Worm (Caenorhabditis elegans) whole organism, L4 larva: ENCODE results near the gene gei-14.
"Not testable (repeated sequence)": the region's sequence is repeated elsewhere in the genome, so short reads cannot be mapped to it uniquely, and the experiment has no call there.

Experiments
- F10B5.3 ChIP-seq: sonication (generic microtip); optimal IDR thresholded peaks from 2 replicates; lab custom pipeline; 2016; ENCODE audit warnings: mild to moderate bottlenecking, missing genetic modification characterization, missing compliant biosample characterization
- F26F4.8 ChIP-seq: fragments of 200-800 bp; sonication (Bioruptor generic); conservative IDR thresholded peaks from 2 replicates; pipeline ENCODE4 v1.3.6; 2022; ENCODE audit warnings: missing genetic modification characterization, missing compliant biosample characterization
- F37D6.2 ChIP-seq: sonication (generic microtip); optimal IDR thresholded peaks from 2 replicates; lab custom pipeline; 2016; ENCODE audit warnings: mild to moderate bottlenecking, missing genetic modification characterization, missing compliant biosample characterization
- F49E8.2 ChIP-seq: sonication (generic microtip); optimal IDR thresholded peaks from 2 replicates; lab custom pipeline; 2016; ENCODE audit warnings: missing compliant biosample characterization, mild to moderate bottlenecking, missing genetic modification characterization, borderline replicate concordance
- T20F7.1 ChIP-seq: fragments of 200-800 bp; sonication (Bioruptor generic); optimal IDR thresholded peaks from 2 replicates; lab custom pipeline; 2018; ENCODE audit warnings: mild to moderate bottlenecking, missing genetic modification characterization, missing compliant biosample characterization
- ZK546.5 ChIP-seq, 2 experiments: sonication (generic microtip); optimal IDR thresholded peaks; 2 replicates each; lab custom pipeline; 2017; ENCODE audit warnings: missing biosample characterization in 2 of 2, missing genetic modification characterization in 2 of 2
- aha-1 ChIP-seq: fragments of 150-350 bp; peaks from one replicate; lab custom pipeline; 2014; ENCODE audit warnings: missing biosample characterization, missing genetic modification characterization
- ceh-32 ChIP-seq: sonication (generic microtip); optimal IDR thresholded peaks from 2 replicates; lab custom pipeline; 2016; ENCODE audit warnings: mild to moderate bottlenecking, missing genetic modification characterization, missing compliant biosample characterization; ENCODE audit not compliant: poor library complexity
- daf-16 ChIP-seq, 3 experiments: sonication (generic microtip); optimal IDR thresholded peaks; 2 replicates each; lab custom pipeline; 2016 to 2017; ENCODE audit warnings: missing genetic modification characterization in 3 of 3, missing genetic modification reagents in 3 of 3, mild to moderate bottlenecking in 2 of 3, missing compliant biosample characterization in 2 of 3, missing biosample characterization in 1 of 3, moderate library complexity in 1 of 3
- dmd-8 ChIP-seq: fragments of 200-800 bp; sonication (Bioruptor generic); IDR thresholded peaks from 2 replicates; pipeline ENCODE4 v1.3.6; 2022; ENCODE audit warnings: missing genetic modification characterization, missing compliant biosample characterization
- dpl-1 ChIP-seq: fragments of 150-350 bp; optimal IDR thresholded peaks from 2 replicates; lab custom pipeline; 2014; ENCODE audit warnings: missing biosample characterization, missing genetic modification reagents, missing genetic modification characterization
- duxl-1 ChIP-seq: sonication (generic microtip); optimal IDR thresholded peaks from 2 replicates; lab custom pipeline; 2016; ENCODE audit warnings: mild to moderate bottlenecking, missing genetic modification characterization, moderate library complexity, missing compliant biosample characterization; ENCODE audit not compliant: poor library complexity
- dve-1 ChIP-seq: sonication (generic microtip); optimal IDR thresholded peaks from 2 replicates; lab custom pipeline; 2017; ENCODE audit warnings: antibody characterized with exemption, mild to moderate bottlenecking, missing genetic modification characterization, missing compliant biosample characterization; ENCODE audit not compliant: insufficient read depth
- hlh-11 ChIP-seq: fragments of 200-800 bp; sonication (Bioruptor generic); optimal IDR thresholded peaks from 2 replicates; lab custom pipeline; 2018; ENCODE audit warnings: mild to moderate bottlenecking, missing genetic modification characterization, missing compliant biosample characterization
- hlh-30 ChIP-seq: sonication (generic microtip); optimal IDR thresholded peaks from 2 replicates; lab custom pipeline; 2017; ENCODE audit warnings: antibody characterized with exemption, mild to moderate bottlenecking, missing genetic modification characterization, missing compliant biosample characterization; ENCODE audit not compliant: insufficient read depth
- lim-7 ChIP-seq: fragments of 200-800 bp; sonication (Bioruptor generic); IDR thresholded peaks from 2 replicates; pipeline ENCODE4 v1.3.6; 2022; ENCODE audit warnings: missing genetic modification characterization, missing compliant biosample characterization
- lin-39 ChIP-seq: fragments of 150-350 bp; optimal IDR thresholded peaks from 2 replicates; lab custom pipeline; 2014; ENCODE audit warnings: missing biosample characterization, missing genetic modification reagents, missing genetic modification characterization
- lsy-2 ChIP-seq, 2 experiments: fragments of 150-350 bp in 1 of 2; sonication (generic microtip) in 1 of 2; optimal IDR thresholded peaks; 2 replicates each; lab custom pipeline; 2014 to 2017; ENCODE audit warnings: missing biosample characterization in 2 of 2, missing genetic modification characterization in 2 of 2
- mdt-29 ChIP-seq: fragments of 200-800 bp; sonication (Bioruptor generic); IDR thresholded peaks from 2 replicates; pipeline ENCODE4 v1.3.6; 2022; ENCODE audit warnings: missing genetic modification reagents, missing genetic modification characterization, missing compliant biosample characterization
- mep-1 ChIP-seq: fragments of 150-350 bp; sonication (generic microtip); optimal IDR thresholded peaks from 3 replicates; lab custom pipeline; 2014; ENCODE audit warnings: missing biosample characterization, missing genetic modification characterization
- mes-2 ChIP-seq: sonication (generic microtip); optimal IDR thresholded peaks from 2 replicates; lab custom pipeline; 2016; ENCODE audit warnings: missing genotype, mild to moderate bottlenecking, missing genetic modification characterization, missing compliant biosample characterization; ENCODE audit not compliant: poor library complexity, severe bottlenecking
- mxl-3 ChIP-seq: fragments of 200-800 bp; sonication (Bioruptor generic); optimal IDR thresholded peaks from 2 replicates; lab custom pipeline; 2018; ENCODE audit warnings: mild to moderate bottlenecking, missing genetic modification characterization, missing compliant biosample characterization
- nhr-10 ChIP-seq: fragments of 150-350 bp; optimal IDR thresholded peaks from 2 replicates; lab custom pipeline; 2014; ENCODE audit warnings: missing biosample characterization, missing genetic modification characterization
- nhr-28 ChIP-seq: fragments of 150-350 bp; optimal IDR thresholded peaks from 2 replicates; lab custom pipeline; 2014; ENCODE audit warnings: missing biosample characterization, missing genetic modification characterization
- nhr-42 ChIP-seq: fragments of 200-800 bp; sonication (Bioruptor generic); IDR thresholded peaks from 2 replicates; pipeline ENCODE4 v1.3.6; 2022; ENCODE audit warnings: missing genetic modification characterization, missing compliant biosample characterization
- php-3 ChIP-seq: fragments of 200-800 bp; sonication (Bioruptor generic); IDR thresholded peaks from 2 replicates; pipeline ENCODE4 v1.3.6; 2022; ENCODE audit warnings: missing genetic modification reagents, missing genetic modification characterization, missing compliant biosample characterization
- saeg-2 ChIP-seq: fragments of 200-800 bp; sonication (Bioruptor generic); IDR thresholded peaks from 2 replicates; pipeline ENCODE4 v1.3.6; 2022; ENCODE audit warnings: missing genetic modification reagents, missing genetic modification characterization, missing compliant biosample characterization
- set-16 ChIP-seq: fragments of 200-800 bp; sonication (Bioruptor generic); IDR thresholded peaks from 2 replicates; pipeline ENCODE4 v1.3.6; 2022; ENCODE audit warnings: missing genetic modification reagents, missing genetic modification characterization, missing compliant biosample characterization
- snpc-1.2 ChIP-seq: fragments of 200-800 bp; sonication (Bioruptor generic); IDR thresholded peaks from 2 replicates; pipeline ENCODE4 v1.3.6; 2022; ENCODE audit warnings: missing genetic modification reagents, missing genetic modification characterization, missing compliant biosample characterization
- tag-97 ChIP-seq: fragments of 200-800 bp; sonication (Bioruptor generic); IDR thresholded peaks from 2 replicates; pipeline ENCODE4 v1.3.6; 2022; ENCODE audit warnings: missing genetic modification characterization, missing compliant biosample characterization
- unc-62 ChIP-seq, 3 experiments: fragments of 150-350 bp in 1 of 3; sonication (generic microtip); optimal IDR thresholded peaks in 2 of 3; peaks in 1 of 3; 1 replicate in 1 of 3; 2 replicates in 2 of 3; lab custom pipeline; 2014 to 2017; ENCODE audit warnings: missing biosample characterization in 3 of 3, missing genetic modification characterization in 3 of 3, missing genetic modification reagents in 3 of 3, missing genotype in 1 of 3
- vab-7 ChIP-seq: fragments of 200-800 bp; sonication (Bioruptor generic); IDR thresholded peaks from 2 replicates; pipeline ENCODE4 v1.3.6; 2022; ENCODE audit warnings: missing genetic modification reagents, missing genetic modification characterization, missing compliant biosample characterization
- zag-1 ChIP-seq: fragments of 150-350 bp; optimal IDR thresholded peaks from 2 replicates; lab custom pipeline; 2014; ENCODE audit warnings: missing biosample characterization, missing genetic modification characterization
- zfp-3 ChIP-seq: fragments of 200-800 bp; sonication (Bioruptor generic); conservative IDR thresholded peaks from 2 replicates; pipeline ENCODE4 v1.3.6; 2022; ENCODE audit warnings: missing genetic modification reagents, missing genetic modification characterization, missing compliant biosample characterization
- zip-11 ChIP-seq: fragments of 200-800 bp; sonication (Bioruptor generic); IDR thresholded peaks from 2 replicates; pipeline ENCODE4 v1.3.6; 2022; ENCODE audit warnings: missing genetic modification characterization, missing compliant biosample characterization

gei-14 gene

DNA sequence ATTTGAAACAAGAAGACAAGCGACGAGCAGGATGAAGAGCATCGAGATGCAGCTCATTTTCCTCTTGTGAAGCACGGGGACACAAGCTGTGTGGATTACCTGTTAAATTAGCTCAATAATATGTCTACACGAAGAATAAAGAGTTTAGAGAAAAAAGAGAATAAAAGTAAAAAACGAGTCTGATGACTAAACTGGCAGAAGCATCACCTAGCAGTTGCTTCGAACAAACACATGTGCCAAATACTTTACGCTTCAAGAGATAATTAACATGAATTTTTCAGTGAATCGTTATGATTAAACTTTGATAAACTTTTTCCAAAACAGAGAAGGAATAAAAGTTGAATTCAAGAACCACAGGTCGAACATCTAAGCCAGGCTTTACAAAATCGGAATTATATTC lies 19.3 kb upstream of the gei-14 start, which contains the start of gene nlp-55:
nlp-55 (minus strand) TSS at position 101 of the 400 bp plus-strand sequence.
- no peak for TF ChIP-seq set-16 (GFP tag; lab: Robert Waterston, UW)
- no peak for TF ChIP-seq F26F4.8 (GFP tag; lab: Robert Waterston, UW)
- TF ChIP-seq F49E8.2 (tag; lab: Kevin White, UChicago): no peak
- no peak for TF ChIP-seq zip-11 (GFP tag; lab: Robert Waterston, UW)
- no peak for TF ChIP-seq T20F7.1 (GFP tag; lab: Kevin White, UChicago)
- no peak for TF ChIP-seq snpc-1.2 (GFP tag; lab: Robert Waterston, UW)
- TF ChIP-seq php-3 (GFP tag; lab: Robert Waterston, UW): no peak
- TF ChIP-seq tag-97 (GFP tag; lab: Robert Waterston, UW): no peak
- TF ChIP-seq zag-1: no peak
- no peak for TF ChIP-seq dmd-8 (GFP tag; lab: Robert Waterston, UW)
- no peak for TF ChIP-seq lim-7 (GFP tag; lab: Robert Waterston, UW)
- no peak for TF ChIP-seq saeg-2 (GFP tag; lab: Robert Waterston, UW)
- no peak for TF ChIP-seq dpl-1
- no peak for TF ChIP-seq nhr-28 (tag; lab: Kevin White, UChicago)
- no peak for TF ChIP-seq zfp-3 (GFP tag; lab: Robert Waterston, UW)
- TF ChIP-seq vab-7 (GFP tag; lab: Robert Waterston, UW): no peak

DNA sequence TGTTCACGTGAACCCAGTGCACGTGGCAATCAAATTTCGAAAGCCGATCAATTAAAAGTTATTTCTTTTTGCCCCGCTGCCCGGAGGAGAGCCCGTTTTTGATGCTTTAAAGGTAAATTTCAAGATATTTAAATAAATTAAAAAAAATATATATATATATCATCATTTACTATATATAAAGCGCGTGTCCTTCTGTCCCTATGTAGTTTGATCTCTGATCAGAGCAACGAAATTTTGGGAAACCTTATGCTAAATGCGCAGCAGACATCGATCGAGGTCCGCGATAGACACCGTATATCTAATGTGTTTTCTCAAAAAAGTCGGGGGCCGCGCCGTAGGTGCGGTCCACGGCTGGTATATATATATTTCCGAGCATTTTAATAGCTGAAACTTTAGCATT lies 9.8 kb upstream of the gei-14 start:
- TF ChIP-seq lsy-2 (tag; optimal IDR thresholded peaks at IDR 0.05; lab: Kevin White, UChicago) (peak in 1 of 2 experiments; percentile 16), daf-16 (GFP tag; optimal IDR thresholded peaks at IDR 0.05; lab: Kevin White, UChicago) (peak in 1 of 2 experiments; percentile 18)
- TF ChIP-seq daf-16 (tag; optimal IDR thresholded peaks at IDR 0.05; lab: Kevin White, UChicago): not testable (repeated sequence)
- TF ChIP-seq, all 104 proteins: peak for 2; not testable (repeated sequence) for 102

DNA sequence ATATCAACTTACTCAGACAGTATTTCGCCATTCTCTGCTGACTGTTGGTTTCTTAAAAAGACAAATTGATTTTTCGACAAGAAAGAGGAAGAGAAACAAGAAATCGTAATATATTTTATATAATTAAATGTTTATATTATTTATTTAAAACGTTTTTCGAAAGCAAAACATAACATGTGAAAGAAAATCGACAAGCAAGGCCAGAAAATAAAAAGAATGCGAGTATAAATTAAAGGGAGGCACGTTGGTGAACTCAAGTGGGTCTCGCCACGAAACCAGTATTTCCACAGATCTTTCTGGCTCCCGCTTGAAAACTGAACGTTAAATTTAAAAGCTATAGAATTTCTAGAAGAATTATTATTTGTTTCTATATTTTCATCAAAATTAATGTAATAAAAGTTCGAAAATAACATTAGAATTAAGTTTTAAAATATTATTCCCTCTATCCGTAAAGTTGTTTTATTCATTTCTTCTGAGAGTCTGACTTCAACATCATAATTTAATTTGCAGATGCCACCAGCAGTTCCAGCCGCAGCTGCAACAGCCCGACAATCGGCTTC lies 7.2 kb upstream of the gei-14 start, which contains the start of the genes nst-1 and cct-4:
nst-1 (minus strand) TSS at position 51 of the 560 bp plus-strand sequence.
cct-4 (plus strand) TSS at position 510 of the 560 bp plus-strand sequence.
- no peak for TF ChIP-seq F37D6.2 (tag; lab: Kevin White, UChicago)
- TF ChIP-seq mxl-3 (GFP tag; lab: Kevin White, UChicago): no peak
- TF ChIP-seq lsy-2 (tag; optimal IDR thresholded peaks at IDR 0.05; lab: Kevin White, UChicago): peak in 1 of 2 experiments; percentile 62
- no peak for TF ChIP-seq ceh-32 (tag; lab: Kevin White, UChicago)
- no peak for TF ChIP-seq lin-39 (tag; lab: Kevin White, UChicago)
- peak; percentile 13 for TF ChIP-seq dve-1 (tag; lab: Kevin White, UChicago)
- no peak for TF ChIP-seq mdt-29 (GFP tag; lab: Robert Waterston, UW)
- TF ChIP-seq ZK546.5 (tag; optimal IDR thresholded peaks at IDR 0.05; lab: Kevin White, UChicago): no peak
- TF ChIP-seq dpl-1: peak; percentile 51
- TF ChIP-seq mes-2 (tag; lab: Kevin White, UChicago): peak; percentile 49
- peak; percentile 35 for TF ChIP-seq mep-1 (tag; lab: Kevin White, UChicago)
- TF ChIP-seq unc-62 (GFP tag; optimal IDR thresholded peaks at IDR 0.05 in 1 of 2; lab: Kevin White, UChicago): peak in 1 of 2 experiments; percentile 50
- TF ChIP-seq unc-62 (tag; optimal IDR thresholded peaks at IDR 0.05; lab: Kevin White, UChicago): no peak
- peak; percentile 37 for TF ChIP-seq aha-1 (tag; lab: Kevin White, UChicago)
- no peak for TF ChIP-seq hlh-11 (tag; lab: Kevin White, UChicago)

DNA sequence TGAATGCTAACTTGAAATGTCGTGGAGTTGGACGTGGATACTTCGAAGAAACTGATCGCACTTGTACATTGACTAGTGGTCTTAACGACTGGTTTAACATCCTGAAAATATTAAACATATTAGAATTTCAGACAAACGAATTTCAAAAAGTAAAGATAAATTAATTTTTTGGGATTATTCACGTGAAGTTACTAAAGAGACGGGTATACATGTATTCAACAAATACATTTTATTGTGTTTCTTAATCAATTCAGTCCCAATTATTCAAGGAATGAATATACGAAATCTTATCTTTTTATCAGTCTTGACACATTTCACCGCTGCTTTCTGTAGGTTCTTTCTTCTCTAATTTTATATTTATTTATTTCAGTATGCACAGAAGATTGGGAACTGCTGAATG lies 2.4 kb upstream of the gei-14 start, which contains the start of the genes mrpl-10 and clec-142:
mrpl-10 (minus strand) TSS at position 101 of the 400 bp plus-strand sequence.
clec-142 (plus strand) TSS at position 264 of the 400 bp plus-strand sequence.
- TF ChIP-seq F10B5.3 (tag; lab: Kevin White, UChicago) (no peak), hlh-30 (no peak), duxl-1 (tag; lab: Kevin White, UChicago) (no peak), nhr-10 (tag; lab: Kevin White, UChicago) (no peak), nhr-42 (GFP tag; lab: Robert Waterston, UW) (no peak), mxl-3 (GFP tag; lab: Kevin White, UChicago) (no peak), zag-1 (no peak)
- TF ChIP-seq, all 104 proteins: peak for 0
